Worm (Caenorhabditis elegans) whole organism, early embryonic: ENCODE measurements around the gene ZK355.2.

Experiments used
- B0310.2 ChIP-seq: sonication (generic microtip); optimal IDR thresholded peaks from 2 replicates; lab custom pipeline; 2016; ENCODE audit warnings: mild to moderate bottlenecking, missing genetic modification characterization, missing compliant biosample characterization
- F13C5.2 ChIP-seq: sonication (generic microtip); optimal IDR thresholded peaks from 2 replicates; lab custom pipeline; 2017; ENCODE audit warnings: mild to moderate bottlenecking, missing genetic modification characterization, inconsistent platforms, missing compliant biosample characterization
- aly-1 ChIP-seq: sonication (generic microtip); optimal IDR thresholded peaks from 2 replicates; lab custom pipeline; 2016; ENCODE audit warnings: missing genetic modification characterization, missing compliant biosample characterization
- ama-1 ChIP-seq: fragments of 150-350 bp; optimal IDR thresholded peaks from 2 replicates; lab custom pipeline; 2014
- ceh-13 ChIP-seq: fragments of 200-800 bp; sonication (Bioruptor generic); optimal IDR thresholded peaks from 2 replicates; lab custom pipeline; 2018; ENCODE audit warnings: mild to moderate bottlenecking, missing genetic modification characterization, missing compliant biosample characterization
- ceh-36 ChIP-seq: sonication (generic microtip); optimal IDR thresholded peaks from 2 replicates; lab custom pipeline; 2016; ENCODE audit warnings: missing genetic modification characterization, inconsistent platforms, missing compliant biosample characterization
- ets-7 ChIP-seq: sonication (generic microtip); optimal IDR thresholded peaks from 2 replicates; lab custom pipeline; 2016; ENCODE audit warnings: missing genotype, missing genetic modification characterization, missing compliant biosample characterization
- flt-1 ChIP-seq: fragments of 200-800 bp; sonication (Bioruptor generic); IDR thresholded peaks from 2 replicates; pipeline ENCODE4 v1.3.6; 2022; ENCODE audit warnings: missing genetic modification characterization, missing compliant biosample characterization
- hmbx-1 ChIP-seq: sonication (generic microtip); optimal IDR thresholded peaks from 2 replicates; lab custom pipeline; 2016; ENCODE audit warnings: mild to moderate bottlenecking, missing genetic modification characterization, missing compliant biosample characterization
- hmg-4 ChIP-seq: fragments of 200-800 bp; sonication (Bioruptor generic); optimal IDR thresholded peaks from 2 replicates; lab custom pipeline; 2018; ENCODE audit warnings: mild to moderate bottlenecking, missing genetic modification characterization, missing compliant biosample characterization
- hnd-1 ChIP-seq: sonication (generic microtip); optimal IDR thresholded peaks from 2 replicates; lab custom pipeline; 2016; ENCODE audit warnings: missing genetic modification characterization, missing compliant biosample characterization
- pes-1 ChIP-seq: fragments of 200-800 bp; sonication (Bioruptor generic); IDR thresholded peaks from 2 replicates; pipeline ENCODE4 v1.3.6; 2022; ENCODE audit warnings: missing genetic modification reagents, missing genetic modification characterization, missing compliant biosample characterization
- scrt-1 ChIP-seq: fragments of 200-800 bp; sonication (Bioruptor generic); IDR thresholded peaks from 2 replicates; pipeline ENCODE4 v1.3.6; 2022; ENCODE audit warnings: missing genetic modification characterization, missing compliant biosample characterization
- sea-1 ChIP-seq: fragments of 200-800 bp; sonication (Bioruptor generic); conservative IDR thresholded peaks from 2 replicates; pipeline ENCODE4 v1.3.6; 2022; ENCODE audit warnings: missing genetic modification characterization, missing compliant biosample characterization
- tbx-11 ChIP-seq: fragments of 200-800 bp; sonication (Bioruptor generic); IDR thresholded peaks from 2 replicates; pipeline ENCODE4 v1.3.6; 2022; ENCODE audit warnings: missing genetic modification characterization, missing compliant biosample characterization
- tbx-37 ChIP-seq: fragments of 200-800 bp; sonication (Bioruptor generic); conservative IDR thresholded peaks from 2 replicates; pipeline ENCODE4 v1.3.6; 2022; ENCODE audit warnings: missing genetic modification reagents, missing genetic modification characterization, missing compliant biosample characterization
- tra-4 ChIP-seq: sonication (generic microtip); optimal IDR thresholded peaks from 2 replicates; lab custom pipeline; 2017; ENCODE audit warnings: missing genetic modification characterization, missing compliant biosample characterization

Gene ZK355.2

ce11 chrII:2966350-2966749 is 42.6 kb downstream of the ZK355.2 start:
- TF ChIP-seq sea-1 = no peak
- no peak for TF ChIP-seq ceh-36 (tag; lab: Kevin White, UChicago)

ce11 chrII:2967064-2967463 is 43.3 kb downstream of the ZK355.2 start:
- TF ChIP-seq ets-7 (no peak), scrt-1 (no peak), tbx-11 (GFP tag; lab: Robert Waterston, UW) (no peak), hmbx-1 (tag; lab: Kevin White, UChicago) (no peak)

- TF ChIP-seq tbx-11 (GFP tag; lab: Robert Waterston, UW) (no peak), sea-1 (no peak), hnd-1 (tag; lab: Kevin White, UChicago) (no peak), aly-1 (tag; lab: Kevin White, UChicago) (no peak), hmbx-1 (tag; lab: Kevin White, UChicago) (no peak), ets-7 (no peak), flt-1 (peak; percentile 21; the same call in 1 of the 2 replicates), pes-1 (GFP tag; lab: Robert Waterston, UW) (0 out of 2 replicates have a peak, but pooled peaks have one; percentile 29), ceh-13 (GFP tag; lab: Kevin White, UChicago) (no peak), B0310.2 (no peak), hmg-4 (GFP tag; lab: Kevin White, UChicago) (peak; percentile 9), scrt-1 (no peak), F13C5.2 (tag; lab: Kevin White, UChicago) (peak; percentile 11), ama-1 (lab: Kevin White, UChicago) (no peak), tra-4 (tag; lab: Kevin White, UChicago) (no peak), ceh-36 (tag; lab: Kevin White, UChicago) (no peak), tbx-37 (GFP tag; lab: Robert Waterston, UW) (no peak)
These were observed 50.3 kb downstream of the ZK355.2 start for ce11 chrII:2973940-2974402.

- no peak for TF ChIP-seq tbx-37 (GFP tag; lab: Robert Waterston, UW)
- no peak for TF ChIP-seq B0310.2
- no peak for TF ChIP-seq F13C5.2 (tag; lab: Kevin White, UChicago)
- TF ChIP-seq scrt-1 = no peak
- TF ChIP-seq ets-7 = no peak
- TF ChIP-seq flt-1 = no peak
- TF ChIP-seq pes-1 (GFP tag; lab: Robert Waterston, UW) = no peak
These were observed 52.0 kb downstream of the ZK355.2 start for ce11 chrII:2975561-2976230.
